Worm (Caenorhabditis elegans) whole organism, L3 larva: ENCODE measurements around the gene F01G12.18.

Source experiments
- ama-1 ChIP-seq: fragments of 150-350 bp; optimal IDR thresholded peaks from 2 replicates; lab custom pipeline; 2018
- nhr-11 ChIP-seq: fragments of 150-350 bp; optimal IDR thresholded peaks from 2 replicates; lab custom pipeline; 2014; ENCODE audit warnings: missing biosample characterization, missing genetic modification characterization

- TF ChIP-seq nhr-11 (tag; lab: Kevin White, UChicago) (no peak), ama-1 (lab: Kevin White, UChicago) (no peak)
Measured at ce11 chrX:16356341-16356740, 41.9 kb downstream of the F01G12.18 start.
